Fruit fly (Drosophila melanogaster): Measurements from ENCODE around the gene CG34008.

CG34008 gene

dm6 chr3R:20581376-20581775 lies at the start of gene CG34008:
Gene CG34008 (minus strand): TSS chr3R:20581522.
- TF ChIP-seq CG3032 (tag; optimal IDR thresholded peaks at IDR 0.05) (no peak), CG31627 (GFP tag; optimal IDR thresholded peaks at IDR 0.05) (no peak), topi (GFP tag; optimal IDR thresholded peaks at IDR 0.05) (no peak), Ets21C (GFP tag; optimal IDR thresholded peaks at IDR 0.05) (no peak), CG6276 (GFP tag; optimal IDR thresholded peaks at IDR 0.05) (no peak), Sox102F (GFP tag; optimal IDR thresholded peaks at IDR 0.05) (no peak), Hr39 (GFP tag; optimal IDR thresholded peaks at IDR 0.05) (no peak), CG11902 (GFP tag; optimal IDR thresholded peaks at IDR 0.05) (no peak), achi (GFP tag; optimal IDR thresholded peaks at IDR 0.05) (no peak), Eip75B (GFP tag; optimal IDR thresholded peaks at IDR 0.05) (no peak), CG4318 (GFP tag; optimal IDR thresholded peaks at IDR 0.05) (no peak), pdm3 (GFP tag; optimal IDR thresholded peaks at IDR 0.05) (no peak), Blimp-1 (GFP tag; optimal IDR thresholded peaks at IDR 0.05) (no peak), CG7368 (GFP tag; optimal IDR thresholded peaks at IDR 0.05) (no peak)

- TF ChIP-seq CG6276 (GFP tag; optimal IDR thresholded peaks at IDR 0.05) (no peak), Blimp-1 (GFP tag; optimal IDR thresholded peaks at IDR 0.05) (no peak), Hr38 (GFP tag; optimal IDR thresholded peaks at IDR 0.05) (no peak), Ets96B (tag; optimal IDR thresholded peaks at IDR 0.05) (no peak)
Measured at dm6 chr3R:20626123-20626522, 44.8 kb upstream of the CG34008 start.

- TF ChIP-seq OdsH (GFP tag; optimal IDR thresholded peaks at IDR 0.05): no peak
- TF ChIP-seq Hr39 (GFP tag; optimal IDR thresholded peaks at IDR 0.05): no peak
- TF ChIP-seq salr (GFP tag; optimal IDR thresholded peaks at IDR 0.05): no peak
- TF ChIP-seq Sox15 (GFP tag; optimal IDR thresholded peaks at IDR 0.05): no peak
- no peak for TF ChIP-seq Hr38 (GFP tag; optimal IDR thresholded peaks at IDR 0.05)
- TF ChIP-seq CG3032 (tag; optimal IDR thresholded peaks at IDR 0.05): no peak
- TF ChIP-seq CG11902 (GFP tag; optimal IDR thresholded peaks at IDR 0.05): no peak
- TF ChIP-seq CG11294 (GFP tag; IDR thresholded peaks at IDR 0.05): no peak
- TF ChIP-seq fd85E (GFP tag; optimal IDR thresholded peaks at IDR 0.05): no peak
Measured at dm6 chr3R:20622297-20623168, 41.2 kb upstream of the CG34008 start.

dm6 chr3R:20621805-20622286 lies 40.5 kb upstream of the CG34008 start, which contains the start of gene H:
Gene H (plus strand): TSS chr3R:20621938.
- no peak for TF ChIP-seq fd85E (GFP tag; optimal IDR thresholded peaks at IDR 0.05)
- TF ChIP-seq Lpt (GFP tag; optimal IDR thresholded peaks at IDR 0.05): no peak
- TF ChIP-seq vri (GFP tag; optimal IDR thresholded peaks at IDR 0.05): no peak
- no peak for TF ChIP-seq CG3919 (GFP tag; optimal IDR thresholded peaks at IDR 0.05)
- no peak for TF ChIP-seq CG6854 (GFP tag; optimal IDR thresholded peaks at IDR 0.05)
- peak; percentile 8 for TF ChIP-seq Sox14 (GFP tag; optimal IDR thresholded peaks at IDR 0.05)

- TF ChIP-seq Sox102F (GFP tag; optimal IDR thresholded peaks at IDR 0.05): no peak
- no peak for TF ChIP-seq CG6808 (GFP tag; optimal IDR thresholded peaks at IDR 0.05)
- no peak for TF ChIP-seq CG11902 (GFP tag; optimal IDR thresholded peaks at IDR 0.05)
- no peak for TF ChIP-seq fd59A (GFP tag; optimal IDR thresholded peaks at IDR 0.05)
- TF ChIP-seq Ets96B (tag; optimal IDR thresholded peaks at IDR 0.05): no peak
- no peak for TF ChIP-seq CG32006 (GFP tag; optimal IDR thresholded peaks at IDR 0.05)
- TF ChIP-seq Eip78C (GFP tag): no peak
- no peak for TF ChIP-seq CG16779 (tag; optimal IDR thresholded peaks at IDR 0.05)
- TF ChIP-seq CG3919 (GFP tag; optimal IDR thresholded peaks at IDR 0.05): no peak
Measured at dm6 chr3R:20618947-20619346, 37.6 kb upstream of the CG34008 start.
